Worm (Caenorhabditis elegans) whole organism, L4 larva: ENCODE results near the gene str-83.

Experiments
- lin-39 ChIP-seq: fragments of 150-350 bp; optimal IDR thresholded peaks from 2 replicates; lab custom pipeline; 2014; ENCODE audit warnings: missing biosample characterization, missing genetic modification reagents, missing genetic modification characterization
- mes-2 ChIP-seq: sonication (generic microtip); optimal IDR thresholded peaks from 2 replicates; lab custom pipeline; 2016; ENCODE audit warnings: missing genotype, mild to moderate bottlenecking, missing genetic modification characterization, missing compliant biosample characterization; ENCODE audit not compliant: poor library complexity, severe bottlenecking

ce11 chrV:3974361-3974760, 2.7 kb upstream of the str-83 start, which contains the start of gene str-82:
- TF ChIP-seq lin-39 (tag; lab: Kevin White, UChicago): no peak
- TF ChIP-seq mes-2 (tag; lab: Kevin White, UChicago): no peak
